Fruit fly (Drosophila melanogaster) whole organism, embryonic: ENCODE measurements around the gene Oseg1.
A peak's percentile ranks its signal among the peaks of the same experiment; 100 is the strongest.

Source experiments
- ATbp ChIP-seq: fragments of 200-800 bp; sonication (Bioruptor generic); optimal IDR thresholded peaks from 2 replicates; lab custom pipeline; 2017; ENCODE audit warnings: missing biosample characterization, mild to moderate bottlenecking, missing genetic modification characterization, missing genetic modification reagents
- Antp ChIP-seq: fragments of 200-800 bp; sonication (Bioruptor generic); optimal IDR thresholded peaks from 3 replicates; lab custom pipeline; 2016; ENCODE audit warnings: missing biosample characterization, missing genetic modification characterization
- BEAF-32 ChIP-seq: fragments of 200-800 bp; sonication (Bioruptor generic); optimal IDR thresholded peaks from 3 replicates; lab custom pipeline; 2017; ENCODE audit warnings: missing biosample characterization, missing genetic modification characterization, mild to moderate bottlenecking, moderate library complexity, missing genetic modification reagents
- Blimp-1 ChIP-seq: fragments of 200-800 bp; sonication (Bioruptor generic); optimal IDR thresholded peaks from 3 replicates; lab custom pipeline; 2018; ENCODE audit warnings: missing biosample characterization, missing genetic modification characterization, mild to moderate bottlenecking, moderate library complexity, missing genetic modification reagents
- BtbVII ChIP-seq: fragments of 200-800 bp; sonication (Bioruptor generic); optimal IDR thresholded peaks from 3 replicates; lab custom pipeline; 2017; ENCODE audit warnings: missing biosample characterization, mild to moderate bottlenecking, missing genetic modification characterization
- CG1024 ChIP-seq: fragments of 200-800 bp; sonication (Bioruptor generic); IDR thresholded peaks from 2 replicates; pipeline ENCODE4 v1.3.6; 2022; ENCODE audit warnings: missing biosample characterization, missing genetic modification characterization
- CG10959 ChIP-seq: fragments of 200-800 bp; sonication (Bioruptor generic); IDR thresholded peaks from 2 replicates; pipeline ENCODE4 v1.3.6; 2022; ENCODE audit warnings: missing biosample characterization, missing genetic modification characterization
- CG10979 ChIP-seq: fragments of 200-800 bp; sonication (Bioruptor generic); optimal IDR thresholded peaks from 2 replicates; lab custom pipeline; 2018; ENCODE audit warnings: missing biosample characterization, mild to moderate bottlenecking, missing genetic modification characterization, moderate library complexity
- CG12104 ChIP-seq: fragments of 200-800 bp; sonication (Bioruptor generic); optimal IDR thresholded peaks from 3 replicates; lab custom pipeline; 2016; ENCODE audit warnings: missing biosample characterization, missing genetic modification characterization
- CG12299 ChIP-seq: fragments of 200-800 bp; sonication (Bioruptor generic); optimal IDR thresholded peaks from 2 replicates; lab custom pipeline; 2018; ENCODE audit warnings: missing biosample characterization, mild to moderate bottlenecking, missing genetic modification characterization
- CG13894 ChIP-seq: fragments of 200-800 bp; sonication (Bioruptor generic); optimal IDR thresholded peaks from 3 replicates; lab custom pipeline; 2018; ENCODE audit warnings: missing biosample characterization, mild to moderate bottlenecking, missing genetic modification characterization, moderate library complexity
- CG15696 ChIP-seq: fragments of 200-800 bp; sonication (Bioruptor generic); optimal IDR thresholded peaks from 2 replicates; lab custom pipeline; 2019; ENCODE audit warnings: missing biosample characterization, mild to moderate bottlenecking, missing genetic modification characterization, moderate library complexity
- CG16779 ChIP-seq: fragments of 200-800 bp; sonication (Bioruptor generic); IDR thresholded peaks from 2 replicates; pipeline ENCODE4 v1.3.6; 2022; ENCODE audit warnings: missing biosample characterization, missing genetic modification characterization
- CG18262 ChIP-seq: fragments of 200-800 bp; optimal IDR thresholded peaks from 3 replicates; lab custom pipeline; 2019; ENCODE audit warnings: missing biosample characterization, mild to moderate bottlenecking, missing genetic modification characterization, moderate library complexity
- CG18599 ChIP-seq: fragments of 200-800 bp; sonication (Bioruptor generic); optimal IDR thresholded peaks from 3 replicates; lab custom pipeline; 2017; ENCODE audit warnings: missing biosample characterization, missing genetic modification characterization, mild to moderate bottlenecking, moderate library complexity, missing genetic modification reagents
- CG31388 ChIP-seq: fragments of 200-800 bp; sonication (Bioruptor generic); optimal IDR thresholded peaks from 2 replicates; lab custom pipeline; 2016; ENCODE audit warnings: missing biosample characterization, missing genetic modification characterization
- CG3407 ChIP-seq: fragments of 200-800 bp; sonication (Bioruptor generic); optimal IDR thresholded peaks from 2 replicates; lab custom pipeline; 2018; ENCODE audit warnings: missing biosample characterization, mild to moderate bottlenecking, missing genetic modification characterization
- CG34376 ChIP-seq: fragments of 200-800 bp; sonication (Bioruptor generic); optimal IDR thresholded peaks from 2 replicates; lab custom pipeline; 2018; ENCODE audit warnings: missing biosample characterization, mild to moderate bottlenecking, missing genetic modification characterization
- CG3726 ChIP-seq: fragments of 200-800 bp; sonication (Bioruptor generic); IDR thresholded peaks from 3 replicates; pipeline ENCODE4, ENCODE4 v1.3.6; 2022; ENCODE audit warnings: missing biosample characterization, missing genetic modification characterization
- CG3838 ChIP-seq: fragments of 200-800 bp; sonication (Bioruptor generic); optimal IDR thresholded peaks from 3 replicates; lab custom pipeline; 2016; ENCODE audit warnings: missing biosample characterization, missing genetic modification characterization
- CG4360 ChIP-seq: fragments of 200-800 bp; sonication (Bioruptor generic); IDR thresholded peaks from 2 replicates; pipeline ENCODE4 v1.3.6; 2022; ENCODE audit warnings: missing biosample characterization, missing genetic modification characterization
- CG5180 ChIP-seq: fragments of 200-800 bp; sonication (Bioruptor generic); optimal IDR thresholded peaks from 3 replicates; lab custom pipeline; 2017; ENCODE audit warnings: missing biosample characterization, missing genetic modification characterization, mild to moderate bottlenecking, moderate library complexity, missing genetic modification reagents
- CG6689 ChIP-seq: fragments of 200-800 bp; sonication (Bioruptor generic); IDR thresholded peaks from 2 replicates; pipeline ENCODE4 v1.3.6; 2022; ENCODE audit warnings: missing biosample characterization, missing genetic modification characterization
- CG8388 ChIP-seq: fragments of 200-800 bp; sonication (Bioruptor generic); optimal IDR thresholded peaks from 2 replicates; lab custom pipeline; 2019; ENCODE audit warnings: missing biosample characterization, mild to moderate bottlenecking, missing genetic modification characterization, moderate library complexity
- Dfd ChIP-seq, 2 experiments: fragments of >200 bp; optimal IDR thresholded peaks; 2 replicates each; lab custom pipeline; 2017; ENCODE audit warnings: missing biosample characterization in 2 of 2, missing genetic modification characterization in 2 of 2
- Drgx ChIP-seq: fragments of 200-800 bp; sonication (Bioruptor generic); IDR thresholded peaks from 2 replicates; pipeline ENCODE4 v1.3.6; 2022; ENCODE audit warnings: missing biosample characterization, missing genetic modification characterization
- ERR ChIP-seq: fragments of 200-800 bp; sonication (Bioruptor generic); optimal IDR thresholded peaks from 2 replicates; lab custom pipeline; 2016; ENCODE audit warnings: missing biosample characterization, missing genetic modification characterization
- Gsc ChIP-seq: fragments of 200-800 bp; sonication (Bioruptor generic); IDR thresholded peaks from 2 replicates; pipeline ENCODE4 v1.3.6; 2022; ENCODE audit warnings: missing biosample characterization, missing genetic modification characterization
- Poxn ChIP-seq: fragments of 200-800 bp; sonication (Bioruptor generic); IDR thresholded peaks from 2 replicates; pipeline ENCODE4 v1.3.6; 2022; ENCODE audit warnings: missing biosample characterization, missing genetic modification characterization
- Six4 ChIP-seq: fragments of 200-800 bp; sonication (Bioruptor generic); optimal IDR thresholded peaks from 2 replicates; lab custom pipeline; 2016; ENCODE audit warnings: missing biosample characterization, missing genetic modification characterization
- Sox102F ChIP-seq: fragments of 200-800 bp; sonication (Bioruptor generic); optimal IDR thresholded peaks from 2 replicates; lab custom pipeline; 2018; ENCODE audit warnings: missing biosample characterization, mild to moderate bottlenecking, missing genetic modification characterization, moderate library complexity
- Ssrp ChIP-seq: fragments of 200-800 bp; sonication (Bioruptor generic); optimal IDR thresholded peaks from 2 replicates; lab custom pipeline; 2018; ENCODE audit warnings: missing biosample characterization, mild to moderate bottlenecking, missing genetic modification characterization, moderate library complexity
- Taf1 ChIP-seq: fragments of 200-800 bp; sonication (Bioruptor generic); IDR thresholded peaks from 2 replicates; pipeline ENCODE4 v1.3.6; 2022; ENCODE audit warnings: missing biosample characterization, missing genetic modification characterization
- Trl ChIP-seq, 3 experiments: fragments of >200 bp in 2 of 3; fragments of 200-800 bp in 1 of 3; sonication (Bioruptor generic) in 1 of 3; optimal IDR thresholded peaks; 2 replicates in 1 of 3; 3 replicates in 2 of 3; lab custom pipeline; 2016 to 2017; ENCODE audit warnings: missing biosample characterization in 1 of 3, missing genetic modification characterization in 1 of 3
- bcd ChIP-seq: fragments of 200-800 bp; sonication (Bioruptor generic); optimal IDR thresholded peaks from 2 replicates; lab custom pipeline; 2017; ENCODE audit warnings: missing biosample characterization, mild to moderate bottlenecking, missing genetic modification characterization
- btn ChIP-seq: fragments of 200-800 bp; sonication (Bioruptor generic); optimal IDR thresholded peaks from 2 replicates; lab custom pipeline; 2016; ENCODE audit warnings: missing biosample characterization, missing genetic modification characterization
- corto ChIP-seq: fragments of 200-800 bp; sonication (Bioruptor generic); optimal IDR thresholded peaks from 2 replicates; lab custom pipeline; 2016; ENCODE audit warnings: missing biosample characterization, mild to moderate bottlenecking, missing genetic modification characterization, moderate library complexity
- danr ChIP-seq: fragments of 200-800 bp; sonication (Bioruptor generic); IDR thresholded peaks from 2 replicates; pipeline ENCODE4 v1.3.6; 2022; ENCODE audit warnings: missing biosample characterization, missing genetic modification characterization
- exex ChIP-seq: fragments of 200-800 bp; sonication (Bioruptor generic); optimal IDR thresholded peaks from 4 replicates; lab custom pipeline; 2018; ENCODE audit warnings: missing biosample characterization, mild to moderate bottlenecking, missing genetic modification characterization, moderate library complexity
- fd102C ChIP-seq: fragments of 200-800 bp; sonication (Bioruptor generic); optimal IDR thresholded peaks from 2 replicates; lab custom pipeline; 2018; ENCODE audit warnings: missing biosample characterization, mild to moderate bottlenecking, missing genetic modification characterization, moderate library complexity
- gcm2 ChIP-seq: fragments of 200-800 bp; sonication (Bioruptor generic); optimal IDR thresholded peaks from 2 replicates; lab custom pipeline; 2016; ENCODE audit warnings: missing biosample characterization, missing genetic modification characterization
- inv ChIP-seq: fragments of 200-800 bp; sonication (Bioruptor generic); IDR thresholded peaks from 2 replicates; pipeline ENCODE4 v1.3.6; 2022; ENCODE audit warnings: missing biosample characterization, missing genetic modification characterization; ENCODE audit not compliant: partially characterized antibody
- lmd ChIP-seq: fragments of 200-800 bp; sonication (Bioruptor generic); IDR thresholded peaks from 2 replicates; pipeline ENCODE4 v1.3.6; 2022; ENCODE audit warnings: missing biosample characterization, missing genetic modification characterization
- mld ChIP-seq: fragments of 200-800 bp; sonication (Bioruptor generic); IDR thresholded peaks from 3 replicates; pipeline ENCODE4 v1.3.6; 2022; ENCODE audit warnings: missing biosample characterization, missing genetic modification characterization; ENCODE audit not compliant: partially characterized antibody
- pita ChIP-seq: fragments of 200-800 bp; sonication (Bioruptor generic); optimal IDR thresholded peaks from 2 replicates; lab custom pipeline; 2017; ENCODE audit warnings: missing biosample characterization, mild to moderate bottlenecking, missing genetic modification characterization
- pnt ChIP-seq: fragments of 200-800 bp; sonication (Bioruptor generic); optimal IDR thresholded peaks from 3 replicates; lab custom pipeline; 2016; ENCODE audit warnings: missing biosample characterization, missing genetic modification characterization
- repo ChIP-seq: fragments of 200-800 bp; sonication (Bioruptor generic); optimal IDR thresholded peaks from 2 replicates; lab custom pipeline; 2016; ENCODE audit warnings: missing biosample characterization, missing genetic modification characterization
- run ChIP-seq: fragments of 200-800 bp; sonication (Bioruptor generic); optimal IDR thresholded peaks from 3 replicates; lab custom pipeline; 2018; ENCODE audit warnings: missing biosample characterization, mild to moderate bottlenecking, missing genetic modification characterization
- sisA ChIP-seq: fragments of 200-800 bp; sonication (Bioruptor generic); IDR thresholded peaks from 2 replicates; pipeline ENCODE4 v1.3.6; 2022; ENCODE audit warnings: missing biosample characterization, missing genetic modification characterization
- slp2 ChIP-seq: fragments of 200-800 bp; sonication (Bioruptor generic); optimal IDR thresholded peaks from 2 replicates; lab custom pipeline; 2016; ENCODE audit warnings: missing biosample characterization, missing genetic modification characterization
- zen2 ChIP-seq: fragments of 200-800 bp; sonication (Bioruptor generic); IDR thresholded peaks from 3 replicates; pipeline ENCODE4 v1.3.6; 2022; ENCODE audit warnings: missing biosample characterization, missing genetic modification characterization; ENCODE audit not compliant: partially characterized antibody

The Oseg1 gene

dm6 chr3L:8418984-8419383 lies 6.4 kb upstream of the Oseg1 start (continued):
- TF ChIP-seq fd102C (GFP tag; lab: Kevin White, UChicago) (no peak), sisA (GFP tag; lab: Robert Waterston, UW) (0 out of 2 replicates have a peak, but pooled peaks have one; percentile 19), danr (GFP tag; lab: Robert Waterston, UW) (no peak), CG18262 (tag; lab: Kevin White, UChicago) (peak; percentile 25), Antp (peak; percentile 51), pita (no peak), BtbVII (GFP tag; lab: Kevin White, UChicago) (no peak), CG12104 (GFP tag; lab: Kevin White, UChicago) (no peak), Six4 (GFP tag; lab: Kevin White, UChicago) (no peak), Trl (optimal IDR thresholded peaks at IDR 0.05; lab: Kevin White, UChicago) (no peak), Trl (GFP tag; optimal IDR thresholded peaks at IDR 0.05; lab: Kevin White, UChicago) (no peak), CG8388 (GFP tag; lab: Kevin White, UChicago) (peak; percentile 9), btn (GFP tag; lab: Kevin White, UChicago) (no peak), run (no peak), CG15696 (tag; lab: Kevin White, UChicago) (no peak), mld (GFP tag; lab: Robert Waterston, UW) (no peak), slp2 (no peak), Ssrp (tag; lab: Kevin White, UChicago) (peak; percentile 29), CG10959 (GFP tag; lab: Robert Waterston, UW) (no peak), Gsc (GFP tag; lab: Robert Waterston, UW) (no peak), bcd (GFP tag; lab: Kevin White, UChicago) (peak; percentile 16), zen2 (GFP tag; lab: Robert Waterston, UW) (no peak), gcm2 (GFP tag; lab: Kevin White, UChicago) (no peak), Poxn (GFP tag; lab: Robert Waterston, UW) (no peak), Dfd (GFP tag; optimal IDR thresholded peaks at IDR 0.05; lab: Kevin White, UChicago) (no peak), corto (GFP tag; lab: Kevin White, UChicago) (no peak), Drgx (GFP tag; lab: Robert Waterston, UW) (peak; percentile 93), CG3838 (GFP tag; lab: Kevin White, UChicago) (no peak), CG4360 (GFP tag; lab: Robert Waterston, UW) (no peak), CG3407 (GFP tag; lab: Kevin White, UChicago) (peak; percentile 24), BEAF-32 (no peak), ATbp (GFP tag; lab: Kevin White, UChicago) (peak; percentile 54), CG13894 (tag; lab: Kevin White, UChicago) (no peak), CG34376 (GFP tag; lab: Kevin White, UChicago) (no peak), lmd (GFP tag; lab: Robert Waterston, UW) (peak; percentile 43), CG31388 (no peak), CG1024 (no peak), exex (tag; lab: Kevin White, UChicago) (no peak), CG12299 (no peak), CG16779 (GFP tag; lab: Robert Waterston, UW) (no peak), CG6689 (GFP tag; lab: Robert Waterston, UW) (peak; percentile 19; the same call in 1 of the 2 replicates), Sox102F (peak; percentile 53), pnt (peak; percentile 10), inv (GFP tag; lab: Robert Waterston, UW) (no peak), Blimp-1 (peak; percentile 47), Taf1 (GFP tag; lab: Robert Waterston, UW) (no peak), CG18599 (GFP tag; lab: Kevin White, UChicago) (no peak), ERR (no peak), CG10979 (peak; percentile 29), CG5180 (GFP tag; lab: Kevin White, UChicago) (no peak), CG3726 (GFP tag; lab: Robert Waterston, UW) (no peak), repo (GFP tag; lab: Kevin White, UChicago) (no peak)
